Worm (Caenorhabditis elegans) whole organism, L1 larva: ENCODE data around the gene Y5H2A.1.

Source experiments
- ama-1 ChIP-seq: fragments of 150-350 bp; optimal IDR thresholded peaks from 2 replicates; lab custom pipeline; 2014
- fos-1 ChIP-seq: fragments of 150-350 bp; optimal IDR thresholded peaks from 2 replicates; lab custom pipeline; 2014; ENCODE audit warnings: missing biosample characterization, missing genetic modification characterization
- unc-62 ChIP-seq: fragments of 150-350 bp; optimal IDR thresholded peaks from 2 replicates; lab custom pipeline; 2014; ENCODE audit warnings: missing biosample characterization, missing genetic modification reagents, missing genetic modification characterization

ce11 chrV:2260660-2261059 lies 11.0 kb downstream of the Y5H2A.1 start, which contains the start of gene F41B5.12:
- TF ChIP-seq ama-1 (lab: Kevin White, UChicago), result no peak
- no peak for TF ChIP-seq unc-62 (GFP tag; lab: Kevin White, UChicago)
- TF ChIP-seq fos-1 (tag; lab: Kevin White, UChicago), result no peak
